Fruit fly (Drosophila melanogaster): Measurements from ENCODE around the gene Rhau.
A peak's percentile ranks its signal among the peaks of the same experiment; 100 is the strongest.

Gene Rhau

DNA sequence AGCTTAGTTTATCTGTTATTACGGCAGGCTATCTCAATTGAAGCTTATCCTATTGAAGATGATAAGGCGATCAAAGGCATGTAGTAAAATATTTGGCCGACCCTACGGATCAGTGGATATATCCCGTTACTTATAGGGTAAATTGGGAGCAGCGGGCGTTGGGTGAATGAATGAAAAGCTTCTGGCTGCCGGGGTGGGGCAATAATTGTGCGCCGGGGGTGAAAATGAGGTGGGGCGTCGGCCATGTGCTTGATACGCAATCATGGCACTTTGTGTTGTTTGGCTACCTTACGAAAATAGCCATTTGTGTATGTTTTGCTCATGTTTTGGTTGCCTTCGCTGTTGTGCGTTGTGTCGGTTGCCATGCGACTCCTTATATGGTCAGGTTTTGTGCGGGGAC lies 44.0 kb upstream of the Rhau start:
- TF ChIP-seq CG15710 (tag; optimal IDR thresholded peaks at IDR 0.05) (no peak), CG17806 (tag; optimal IDR thresholded peaks at IDR 0.05) (no peak), CG13204 (GFP tag; optimal IDR thresholded peaks at IDR 0.05) (no peak), Snoo (tag; optimal IDR thresholded peaks at IDR 0.05) (no peak), CG9948 (tag; optimal IDR thresholded peaks at IDR 0.05) (no peak), CG32121 (GFP tag; IDR thresholded peaks at IDR 0.05) (no peak), fd96Ca (GFP tag; IDR thresholded peaks at IDR 0.05) (no peak), EcR (GFP tag; optimal IDR thresholded peaks at IDR 0.05) (no peak)

DNA sequence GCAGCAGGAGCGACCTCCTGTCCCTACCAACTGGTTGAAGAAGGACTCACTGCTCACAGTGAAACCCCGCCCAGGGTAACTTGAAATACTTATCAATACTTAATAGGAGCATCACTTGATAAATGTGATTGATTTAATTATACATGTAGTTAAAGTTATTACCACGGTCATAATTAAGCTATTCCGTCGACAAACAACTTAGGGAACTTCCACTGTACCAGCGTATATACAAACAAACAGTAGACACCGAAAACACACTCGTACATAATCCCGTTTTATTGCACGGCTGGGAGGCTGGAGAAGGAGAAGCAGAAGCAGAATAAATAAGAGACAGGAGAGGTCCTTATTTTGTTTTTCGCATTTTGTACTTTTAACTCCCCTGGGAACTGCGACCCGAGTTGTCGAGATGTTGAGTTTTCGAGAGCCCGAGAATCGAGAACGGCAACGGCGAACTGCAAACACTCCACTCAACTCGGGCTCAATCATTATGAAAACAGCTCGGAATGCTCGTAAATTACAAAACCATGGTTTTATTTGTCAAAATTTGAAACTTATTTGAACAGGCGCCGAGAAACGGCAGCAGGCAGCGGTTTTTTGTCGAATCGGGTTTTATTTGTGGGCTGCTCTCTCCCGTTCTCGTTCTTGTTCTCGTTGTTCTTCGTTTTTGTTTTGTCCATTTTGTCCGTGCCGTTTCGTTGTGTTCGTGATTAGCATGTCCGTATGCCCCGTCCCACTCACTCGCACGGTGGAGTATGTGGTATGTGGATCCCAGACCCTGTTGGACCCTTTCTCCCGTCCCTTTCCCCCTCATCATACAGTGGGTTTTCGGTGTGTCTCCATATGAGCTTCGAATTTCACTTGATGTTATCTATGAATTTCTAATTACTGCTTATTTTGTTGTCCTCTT lies 42.5 kb upstream of the Rhau start:
- TF ChIP-seq fd96Ca (GFP tag; IDR thresholded peaks at IDR 0.05) (peak; percentile 88), Pif1A (GFP tag; optimal IDR thresholded peaks at IDR 0.05) (peak; percentile 95), Snoo (tag; optimal IDR thresholded peaks at IDR 0.05) (peak; percentile 96), gl (tag; optimal IDR thresholded peaks at IDR 0.05) (peak; percentile 96), CG34367 (tag; optimal IDR thresholded peaks at IDR 0.05) (peak; percentile 96), CG12605 (GFP tag; IDR thresholded peaks at IDR 0.05) (peak; percentile 70), CG8301 (tag; optimal IDR thresholded peaks at IDR 0.05) (peak; percentile 84), CG32121 (GFP tag; IDR thresholded peaks at IDR 0.05) (peak; percentile 70), CG15710 (tag; optimal IDR thresholded peaks at IDR 0.05) (peak; percentile 97), rn (GFP tag; IDR thresholded peaks at IDR 0.05) (peak; percentile 75), CG4496 (GFP tag; IDR thresholded peaks at IDR 0.05) (peak; percentile 90), D1 (tag; optimal IDR thresholded peaks at IDR 0.05) (peak; percentile 81), CG8159 (tag; optimal IDR thresholded peaks at IDR 0.05) (peak; percentile 97), EcR (GFP tag; optimal IDR thresholded peaks at IDR 0.05) (peak; percentile 56), Ets98B (GFP tag; IDR thresholded peaks at IDR 0.05) (peak; percentile 73), CG14655 (GFP tag; optimal IDR thresholded peaks at IDR 0.05) (peak; percentile 86), CG17806 (tag; optimal IDR thresholded peaks at IDR 0.05) (peak; percentile 97), CG10348 (GFP tag; IDR thresholded peaks at IDR 0.05) (no peak), CG13204 (GFP tag; optimal IDR thresholded peaks at IDR 0.05) (peak; percentile 93), CG9948 (tag; optimal IDR thresholded peaks at IDR 0.05) (peak; percentile 95), Pif1B (GFP tag; optimal IDR thresholded peaks at IDR 0.05) (peak; percentile 92)

DNA sequence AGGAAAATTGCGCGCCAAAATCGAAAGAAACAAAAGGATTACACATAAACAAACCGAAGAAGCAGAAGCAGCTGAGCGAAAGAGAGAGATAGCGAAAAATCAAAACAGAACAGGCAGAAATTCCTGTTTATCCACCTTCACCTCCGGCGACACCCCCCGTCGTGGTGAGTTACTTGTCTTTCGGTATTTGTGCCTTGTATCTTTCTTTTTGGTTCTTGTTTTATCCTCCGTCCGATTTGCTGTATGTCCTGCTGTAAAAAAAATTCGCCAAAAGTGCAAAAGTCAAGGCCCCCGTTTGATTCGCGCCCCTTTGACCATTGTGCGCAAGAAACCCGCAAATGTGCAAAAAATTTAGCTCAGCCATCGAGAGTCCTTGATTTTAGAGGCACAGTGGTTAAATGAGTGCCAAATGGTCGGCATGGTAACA lies 40.6 kb upstream of the Rhau start:
- peak; percentile 0 for TF ChIP-seq Pif1B (GFP tag; optimal IDR thresholded peaks at IDR 0.05)
- TF ChIP-seq EcR (GFP tag; optimal IDR thresholded peaks at IDR 0.05) = peak; percentile 76
- TF ChIP-seq CG14655 (GFP tag; optimal IDR thresholded peaks at IDR 0.05) = no peak
- TF ChIP-seq CG10348 (GFP tag; IDR thresholded peaks at IDR 0.05) = no peak

DNA sequence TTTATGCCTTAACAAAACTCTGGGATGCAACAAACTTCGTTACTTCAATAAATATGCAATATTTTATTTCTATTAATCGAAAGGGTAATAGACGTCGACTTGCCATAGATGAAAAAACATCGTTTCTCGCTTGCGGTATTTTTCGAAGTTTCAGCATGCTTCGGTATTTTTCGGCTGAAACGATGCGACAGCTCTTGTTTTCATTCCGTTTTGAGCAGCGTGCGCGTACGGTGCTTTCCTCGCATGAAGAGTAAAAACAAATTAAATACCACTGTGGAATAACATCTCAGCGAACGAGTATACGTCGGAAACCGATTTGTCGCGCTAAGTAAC lies 39.7 kb upstream of the Rhau start, which contains the start of gene CG9328:
TSS of gene CG9328 (plus strand) at position 201 of the 333 bp plus-strand sequence.
- peak; percentile 54 for TF ChIP-seq Snoo (tag; optimal IDR thresholded peaks at IDR 0.05)
- peak; percentile 57 for TF ChIP-seq Pif1A (GFP tag; optimal IDR thresholded peaks at IDR 0.05)
- TF ChIP-seq CG17806 (tag; optimal IDR thresholded peaks at IDR 0.05) = peak; percentile 49
- TF ChIP-seq CG32121 (GFP tag; IDR thresholded peaks at IDR 0.05) = peak; percentile 45; the same call in 1 of the 2 replicates
- TF ChIP-seq D1 (tag; optimal IDR thresholded peaks at IDR 0.05) = no peak
- TF ChIP-seq CG9948 (tag; optimal IDR thresholded peaks at IDR 0.05) = peak; percentile 37
- TF ChIP-seq CG13204 (GFP tag; optimal IDR thresholded peaks at IDR 0.05) = no peak
- TF ChIP-seq CG14655 (GFP tag; optimal IDR thresholded peaks at IDR 0.05) = no peak
- TF ChIP-seq CG34367 (tag; optimal IDR thresholded peaks at IDR 0.05) = no peak
- TF ChIP-seq Ets98B (GFP tag; IDR thresholded peaks at IDR 0.05) = peak; percentile 67
- peak; percentile 38 for TF ChIP-seq CG8159 (tag; optimal IDR thresholded peaks at IDR 0.05)
- TF ChIP-seq fd96Ca (GFP tag; IDR thresholded peaks at IDR 0.05) = peak; percentile 9; the same call in 1 of the 3 replicates
- TF ChIP-seq CG12605 (GFP tag; IDR thresholded peaks at IDR 0.05) = peak; percentile 37; the same call in 1 of the 2 replicates
- no peak for TF ChIP-seq EcR (GFP tag; optimal IDR thresholded peaks at IDR 0.05)
- TF ChIP-seq Pif1B (GFP tag; optimal IDR thresholded peaks at IDR 0.05) = no peak
- TF ChIP-seq CG15710 (tag; optimal IDR thresholded peaks at IDR 0.05) = no peak
- no peak for TF ChIP-seq CG10348 (GFP tag; IDR thresholded peaks at IDR 0.05)
- peak; percentile 71; the same call in 1 of the 3 replicates for TF ChIP-seq CG4496 (GFP tag; IDR thresholded peaks at IDR 0.05)
- TF ChIP-seq CG8301 (tag; optimal IDR thresholded peaks at IDR 0.05) = peak; percentile 38
- no peak for TF ChIP-seq rn (GFP tag; IDR thresholded peaks at IDR 0.05)
- no peak for TF ChIP-seq gl (tag; optimal IDR thresholded peaks at IDR 0.05)

DNA sequence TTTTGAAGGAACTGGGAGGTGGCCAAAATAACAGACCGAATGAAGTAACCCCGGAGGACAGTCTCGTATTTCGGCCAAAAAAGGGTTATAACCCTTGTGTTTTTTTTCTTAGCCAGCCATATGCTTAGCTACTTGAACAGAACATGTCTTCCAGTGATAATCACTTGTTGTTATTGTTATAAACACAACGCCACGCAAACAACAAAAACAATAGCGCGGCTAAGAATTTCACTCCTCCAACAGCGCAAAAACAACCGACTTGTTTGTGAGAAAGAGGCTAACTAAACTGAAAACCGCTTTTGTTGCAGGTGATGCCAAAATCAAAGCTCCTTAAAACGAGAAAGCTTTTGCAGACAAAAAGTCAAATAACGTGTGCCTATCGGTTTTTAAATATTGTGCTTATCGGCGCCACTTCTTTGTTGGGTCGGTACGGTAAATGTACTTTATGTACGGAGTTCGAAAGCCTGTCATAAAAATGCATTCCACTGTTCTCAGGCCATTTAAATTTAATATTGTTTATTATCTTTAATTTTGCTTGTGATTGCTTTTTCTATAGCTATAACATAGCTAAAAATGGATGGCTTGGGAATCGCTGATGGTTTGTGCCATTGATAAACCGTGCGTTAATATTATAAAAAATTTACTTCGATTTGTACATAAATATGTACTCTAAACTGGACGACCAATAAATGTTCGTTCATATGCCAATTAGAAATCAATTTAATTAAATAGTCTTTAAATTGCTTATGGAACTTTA lies 39.2 kb upstream of the Rhau start, which contains the start of gene vari:
TSS of gene vari (minus strand) at position 285 of the 757 bp plus-strand sequence.
- TF ChIP-seq CG4496 (GFP tag; IDR thresholded peaks at IDR 0.05) (peak; percentile 0; the same call in 1 of the 3 replicates), Ets98B (GFP tag; IDR thresholded peaks at IDR 0.05) (peak; percentile 20; the same call in 1 of the 2 replicates), EcR (GFP tag; optimal IDR thresholded peaks at IDR 0.05) (peak; percentile 4), gl (tag; optimal IDR thresholded peaks at IDR 0.05) (no peak)
